Fruit fly (Drosophila melanogaster) whole organism, embryonic: ENCODE data around the gene Parg.

Experiments used
- Asciz ChIP-seq: fragments of 200-800 bp; sonication (Bioruptor generic); optimal IDR thresholded peaks from 2 replicates; lab custom pipeline; 2017; ENCODE audit warnings: missing biosample characterization, mild to moderate bottlenecking, missing genetic modification characterization, missing genetic modification reagents
- Blimp-1 ChIP-seq: fragments of 200-800 bp; sonication (Bioruptor generic); optimal IDR thresholded peaks from 3 replicates; lab custom pipeline; 2018; ENCODE audit warnings: missing biosample characterization, missing genetic modification characterization, mild to moderate bottlenecking, moderate library complexity, missing genetic modification reagents
- CG10366 ChIP-seq: fragments of 200-800 bp; sonication (Bioruptor generic); IDR thresholded peaks from 2 replicates; pipeline ENCODE4 v1.3.6; 2022; ENCODE audit warnings: missing biosample characterization, missing genetic modification characterization
- CG11093 ChIP-seq: fragments of 200-800 bp; sonication (Bioruptor generic); IDR thresholded peaks from 3 replicates; pipeline ENCODE4 v1.3.6; 2022; ENCODE audit warnings: missing biosample characterization, missing genetic modification characterization
- CG12155 ChIP-seq: fragments of 200-800 bp; sonication (Bioruptor generic); optimal IDR thresholded peaks from 3 replicates; lab custom pipeline; 2016; ENCODE audit warnings: missing biosample characterization, missing genetic modification characterization
- CG15011 ChIP-seq: fragments of 200-800 bp; sonication (Bioruptor generic); optimal IDR thresholded peaks from 3 replicates; lab custom pipeline; 2018; ENCODE audit warnings: missing biosample characterization, mild to moderate bottlenecking, missing genetic modification characterization
- CG1602 ChIP-seq: fragments of 200-800 bp; sonication (Bioruptor generic); optimal IDR thresholded peaks from 3 replicates; lab custom pipeline; 2016; ENCODE audit warnings: missing biosample characterization, missing genetic modification characterization
- CG17568 ChIP-seq: fragments of 200-800 bp; sonication (Bioruptor generic); optimal IDR thresholded peaks from 2 replicates; lab custom pipeline; 2018; ENCODE audit warnings: missing biosample characterization, mild to moderate bottlenecking, missing genetic modification characterization, moderate library complexity
- CG2116 ChIP-seq: fragments of 200-800 bp; sonication (Bioruptor generic); optimal IDR thresholded peaks from 3 replicates; lab custom pipeline; 2018; ENCODE audit warnings: missing biosample characterization, mild to moderate bottlenecking, missing genetic modification characterization
- CG2129 ChIP-seq: fragments of 200-800 bp; sonication (Bioruptor generic); IDR thresholded peaks from 2 replicates; pipeline ENCODE4 v1.3.6; 2022; ENCODE audit warnings: missing biosample characterization, missing genetic modification characterization; ENCODE audit not compliant: partially characterized antibody
- CG2712 ChIP-seq: fragments of 200-800 bp; optimal IDR thresholded peaks from 3 replicates; lab custom pipeline; 2019; ENCODE audit warnings: missing biosample characterization, mild to moderate bottlenecking, missing genetic modification characterization, moderate library complexity
- CG2875 ChIP-seq: fragments of 200-800 bp; sonication (Bioruptor generic); optimal IDR thresholded peaks from 2 replicates; lab custom pipeline; 2017; ENCODE audit warnings: missing biosample characterization, mild to moderate bottlenecking, missing genetic modification characterization, missing genetic modification reagents
- CG2889 ChIP-seq: fragments of 200-800 bp; sonication (Bioruptor generic); IDR thresholded peaks from 3 replicates; pipeline ENCODE4 v1.3.6; 2022; ENCODE audit warnings: missing biosample characterization, missing genetic modification characterization
- CG31388 ChIP-seq: fragments of 200-800 bp; sonication (Bioruptor generic); optimal IDR thresholded peaks from 2 replicates; lab custom pipeline; 2016; ENCODE audit warnings: missing biosample characterization, missing genetic modification characterization
- CG3163 ChIP-seq: fragments of 200-800 bp; sonication (Bioruptor generic); optimal IDR thresholded peaks from 3 replicates; lab custom pipeline; 2016; ENCODE audit warnings: missing biosample characterization, missing genetic modification characterization
- CG33213 ChIP-seq: fragments of 200-800 bp; sonication (Bioruptor generic); optimal IDR thresholded peaks from 3 replicates; lab custom pipeline; 2016; ENCODE audit warnings: missing biosample characterization, missing genetic modification characterization
- CG33557 ChIP-seq: fragments of 200-800 bp; sonication (Bioruptor generic); optimal IDR thresholded peaks from 2 replicates; lab custom pipeline; 2019; ENCODE audit warnings: missing biosample characterization, mild to moderate bottlenecking, missing genetic modification characterization, moderate library complexity
- CG3407 ChIP-seq: fragments of 200-800 bp; sonication (Bioruptor generic); optimal IDR thresholded peaks from 2 replicates; lab custom pipeline; 2018; ENCODE audit warnings: missing biosample characterization, mild to moderate bottlenecking, missing genetic modification characterization
- CG34224 ChIP-seq: fragments of 200-800 bp; sonication (Bioruptor generic); IDR thresholded peaks from 3 replicates; pipeline ENCODE4 v1.3.6; 2022; ENCODE audit warnings: missing biosample characterization, missing genetic modification characterization; ENCODE audit not compliant: partially characterized antibody
- CG3838 ChIP-seq: fragments of 200-800 bp; sonication (Bioruptor generic); optimal IDR thresholded peaks from 3 replicates; lab custom pipeline; 2016; ENCODE audit warnings: missing biosample characterization, missing genetic modification characterization
- CG4360 ChIP-seq: fragments of 200-800 bp; sonication (Bioruptor generic); IDR thresholded peaks from 2 replicates; pipeline ENCODE4 v1.3.6; 2022; ENCODE audit warnings: missing biosample characterization, missing genetic modification characterization
- CG7928 ChIP-seq: fragments of 200-800 bp; sonication (Bioruptor generic); optimal IDR thresholded peaks from 2 replicates; lab custom pipeline; 2017; ENCODE audit warnings: missing biosample characterization, mild to moderate bottlenecking, missing genetic modification characterization
- CG7963 ChIP-seq: fragments of 200-800 bp; sonication (Bioruptor generic); IDR thresholded peaks from 3 replicates; pipeline ENCODE4 v1.3.6; 2022; ENCODE audit warnings: missing biosample characterization, missing genetic modification characterization; ENCODE audit not compliant: partially characterized antibody
- Dip2 ChIP-seq: fragments of 200-800 bp; sonication (Bioruptor generic); IDR thresholded peaks from 2 replicates; pipeline ENCODE4 v1.3.6; 2022; ENCODE audit warnings: missing biosample characterization, missing genetic modification characterization
- Dref ChIP-seq: fragments of 200-800 bp; sonication (Bioruptor generic); IDR thresholded peaks from 2 replicates; pipeline ENCODE4 v1.3.6; 2022; ENCODE audit warnings: missing biosample characterization, missing genetic modification characterization
- Ets65A ChIP-seq: fragments of 200-800 bp; sonication (Bioruptor generic); peaks from one replicate; lab custom pipeline; 2016; ENCODE audit warnings: missing biosample characterization, missing genetic modification characterization
- HLHmδ ChIP-seq: fragments of 200-800 bp; sonication (Bioruptor generic); optimal IDR thresholded peaks from 2 replicates; lab custom pipeline; 2018; ENCODE audit warnings: missing biosample characterization, mild to moderate bottlenecking, missing genetic modification characterization, moderate library complexity
- Hmx ChIP-seq: fragments of 200-800 bp; sonication (Bioruptor generic); optimal IDR thresholded peaks from 2 replicates; lab custom pipeline; 2016; ENCODE audit warnings: missing biosample characterization, missing genetic modification characterization
- Hr51 ChIP-seq, 2 experiments: fragments of 200-800 bp; sonication (Bioruptor generic); optimal IDR thresholded peaks; 2 replicates in 1 of 2; 3 replicates in 1 of 2; lab custom pipeline; 2016 to 2018; ENCODE audit warnings: missing biosample characterization in 2 of 2, missing genetic modification characterization in 2 of 2, mild to moderate bottlenecking in 1 of 2, moderate library complexity in 1 of 2
- Opbp ChIP-seq: fragments of 200-800 bp; sonication (Bioruptor generic); IDR thresholded peaks from 3 replicates; pipeline ENCODE4 v1.3.6; 2022; ENCODE audit warnings: missing biosample characterization, missing genetic modification characterization; ENCODE audit not compliant: partially characterized antibody
- Poxn ChIP-seq: fragments of 200-800 bp; sonication (Bioruptor generic); IDR thresholded peaks from 2 replicates; pipeline ENCODE4 v1.3.6; 2022; ENCODE audit warnings: missing biosample characterization, missing genetic modification characterization
- Stat92E ChIP-seq, 3 experiments: fragments of >200 bp in 2 of 3; fragments of 200-800 bp in 1 of 3; sonication (Bioruptor generic) in 1 of 3; optimal IDR thresholded peaks; 2 replicates each; lab custom pipeline; 2017 to 2019; ENCODE audit warnings: missing biosample characterization in 3 of 3, missing genetic modification characterization in 3 of 3, mild to moderate bottlenecking in 1 of 3, moderate library complexity in 1 of 3
- cg ChIP-seq: fragments of 200-800 bp; sonication (Bioruptor generic); optimal IDR thresholded peaks from 3 replicates; lab custom pipeline; 2019; ENCODE audit warnings: missing biosample characterization, mild to moderate bottlenecking, missing genetic modification characterization, moderate library complexity
- cwo ChIP-seq: fragments of 200-800 bp; sonication (Bioruptor generic); optimal IDR thresholded peaks from 3 replicates; lab custom pipeline; 2017; ENCODE audit warnings: missing biosample characterization, missing genetic modification characterization, mild to moderate bottlenecking, moderate library complexity, missing genetic modification reagents
- dati ChIP-seq: fragments of 200-800 bp; sonication (Bioruptor generic); IDR thresholded peaks from 2 replicates; pipeline ENCODE4 v1.3.6; 2022; ENCODE audit warnings: missing biosample characterization, missing genetic modification characterization
- esg ChIP-seq: fragments of 200-800 bp; sonication (Bioruptor generic); conservative IDR thresholded peaks from 2 replicates; pipeline ENCODE4 v1.3.6; 2022; ENCODE audit warnings: missing biosample characterization, missing genetic modification characterization
- gro ChIP-seq: fragments of 200-800 bp; sonication (Bioruptor generic); optimal IDR thresholded peaks from 2 replicates; lab custom pipeline; 2016; ENCODE audit warnings: missing biosample characterization, missing genetic modification characterization
- gsb ChIP-seq: fragments of 200-800 bp; sonication (Bioruptor generic); IDR thresholded peaks from 2 replicates; pipeline ENCODE4 v1.3.6; 2022; ENCODE audit warnings: missing biosample characterization, missing genetic modification characterization
- nerfin-1 ChIP-seq: fragments of 200-800 bp; sonication (Bioruptor generic); optimal IDR thresholded peaks from 3 replicates; lab custom pipeline; 2019; ENCODE audit warnings: missing biosample characterization, mild to moderate bottlenecking, missing genetic modification characterization, moderate library complexity
- nerfin-2 ChIP-seq: fragments of 200-800 bp; sonication (Bioruptor generic); IDR thresholded peaks from 2 replicates; pipeline ENCODE4 v1.3.6; 2022; ENCODE audit warnings: missing biosample characterization, missing genetic modification characterization; ENCODE audit not compliant: partially characterized antibody
- pfk ChIP-seq: fragments of 200-800 bp; sonication (Bioruptor generic); optimal IDR thresholded peaks from 2 replicates; lab custom pipeline; 2018; ENCODE audit warnings: missing biosample characterization, mild to moderate bottlenecking, missing genetic modification characterization, moderate library complexity
- pnt ChIP-seq: fragments of 200-800 bp; sonication (Bioruptor generic); optimal IDR thresholded peaks from 3 replicates; lab custom pipeline; 2016; ENCODE audit warnings: missing biosample characterization, missing genetic modification characterization
- pzg ChIP-seq: fragments of 200-800 bp; sonication (Bioruptor generic); optimal IDR thresholded peaks from 3 replicates; lab custom pipeline; 2018; ENCODE audit warnings: missing biosample characterization, mild to moderate bottlenecking, missing genetic modification characterization, moderate library complexity
- sc ChIP-seq, 3 experiments: fragments of >200 bp in 2 of 3; fragments of 200-800 bp in 1 of 3; sonication (Bioruptor generic) in 1 of 3; optimal IDR thresholded peaks; 2 replicates in 2 of 3; 3 replicates in 1 of 3; lab custom pipeline; 2017; ENCODE audit warnings: mild to moderate bottlenecking in 1 of 3, missing biosample characterization in 1 of 3, missing genetic modification characterization in 1 of 3, missing genetic modification reagents in 1 of 3
- sd ChIP-seq: fragments of 200-800 bp; sonication (Bioruptor generic); optimal IDR thresholded peaks from 3 replicates; lab custom pipeline; 2018; ENCODE audit warnings: missing biosample characterization, mild to moderate bottlenecking, missing genetic modification characterization, moderate library complexity
- shn ChIP-seq: fragments of 200-800 bp; sonication (Bioruptor generic); optimal IDR thresholded peaks from 3 replicates; lab custom pipeline; 2016; ENCODE audit warnings: missing biosample characterization, missing genetic modification characterization
- sug ChIP-seq: fragments of 200-800 bp; optimal IDR thresholded peaks from 2 replicates; lab custom pipeline; 2019; ENCODE audit warnings: missing biosample characterization, mild to moderate bottlenecking, missing genetic modification characterization, moderate library complexity
- tio ChIP-seq: fragments of 200-800 bp; sonication (Bioruptor generic); optimal IDR thresholded peaks from 2 replicates; lab custom pipeline; 2017; ENCODE audit warnings: missing biosample characterization, missing genetic modification characterization, inconsistent platforms
- usp ChIP-seq: fragments of >200 bp; optimal IDR thresholded peaks from 2 replicates; lab custom pipeline; 2017; ENCODE audit warnings: missing biosample characterization, missing genetic modification characterization

Gene Parg

dm6 chrX:3719480-3720064 lies 48.3 kb upstream of the Parg start, which contains the start of the genes Rala and Tlk (continued):
- TF ChIP-seq gsb (GFP tag; lab: Robert Waterston, UW) (no peak), pzg (GFP tag; lab: Kevin White, UChicago) (peak; percentile 100), Poxn (no peak), CG15011 (no peak), cwo (GFP tag; lab: Kevin White, UChicago) (no peak), CG3838 (no peak), shn (GFP tag; lab: Kevin White, UChicago) (peak; percentile 25), CG7928 (GFP tag; lab: Kevin White, UChicago) (peak; percentile 23), CG2129 (GFP tag; lab: Robert Waterston, UW) (no peak), sc (optimal IDR thresholded peaks at IDR 0.05; lab: Kevin White, UChicago) (no peak), sc (GFP tag; optimal IDR thresholded peaks at IDR 0.05; lab: Kevin White, UChicago) (no peak), CG3407 (GFP tag; lab: Kevin White, UChicago) (no peak), sug (tag; lab: Kevin White, UChicago) (peak; percentile 2), usp (GFP tag; lab: Kevin White, UChicago) (no peak), CG7963 (GFP tag; lab: Robert Waterston, UW) (no peak), CG3163 (GFP tag; lab: Kevin White, UChicago) (peak; percentile 37), dati (no peak), Hr51 (GFP tag; optimal IDR thresholded peaks at IDR 0.05; lab: Kevin White, UChicago) (peak in 1 of 2 experiments; percentile 35), CG10366 (GFP tag; lab: Robert Waterston, UW) (0 out of 2 replicates have a peak, but pooled peaks have one; percentile 10), HLHmδ (peak; percentile 46), CG2875 (no peak), nerfin-1 (tag; lab: Kevin White, UChicago) (no peak), sd (tag; lab: Kevin White, UChicago) (peak; percentile 8), pnt (GFP tag; lab: Kevin White, UChicago) (no peak), CG12155 (GFP tag; lab: Kevin White, UChicago) (peak; percentile 100), CG2116 (GFP tag; lab: Kevin White, UChicago) (peak; percentile 64), gro (no peak), Stat92E (GFP tag; optimal IDR thresholded peaks at IDR 0.05; lab: Kevin White, UChicago) (peak in 1 of 3 experiments; percentile 35), CG2712 (tag; lab: Kevin White, UChicago) (peak; percentile 84), Hmx (GFP tag; lab: Kevin White, UChicago) (no peak), CG34224 (GFP tag; lab: Robert Waterston, UW) (peak; percentile 51; the same call in 2 of the 3 replicates), Dref (GFP tag; lab: Robert Waterston, UW) (peak; percentile 65), Opbp (GFP tag; lab: Robert Waterston, UW) (peak; percentile 74), CG4360 (peak; percentile 54; the same call in 1 of the 2 replicates), tio (GFP tag; lab: Kevin White, UChicago) (no peak), CG1602 (no peak), CG33557 (GFP tag; lab: Kevin White, UChicago) (no peak), esg (GFP tag; lab: Robert Waterston, UW) (no peak), Asciz (GFP tag; lab: Kevin White, UChicago) (no peak), CG31388 (GFP tag; lab: Kevin White, UChicago) (no peak), Dip2 (GFP tag; lab: Robert Waterston, UW) (no peak), pfk (GFP tag; lab: Kevin White, UChicago) (no peak), CG11093 (GFP tag; lab: Robert Waterston, UW) (no peak), CG33213 (peak; percentile 94), CG2889 (GFP tag; lab: Robert Waterston, UW) (no peak), cg (GFP tag; lab: Kevin White, UChicago) (peak; percentile 53), Ets65A (GFP tag; lab: Kevin White, UChicago) (no peak), nerfin-2 (no peak), Blimp-1 (GFP tag; lab: Kevin White, UChicago) (peak; percentile 65), CG17568 (no peak)
